Fruit fly (Drosophila melanogaster): ENCODE measurements around the gene CG18745.

Gene CG18745

DNA sequence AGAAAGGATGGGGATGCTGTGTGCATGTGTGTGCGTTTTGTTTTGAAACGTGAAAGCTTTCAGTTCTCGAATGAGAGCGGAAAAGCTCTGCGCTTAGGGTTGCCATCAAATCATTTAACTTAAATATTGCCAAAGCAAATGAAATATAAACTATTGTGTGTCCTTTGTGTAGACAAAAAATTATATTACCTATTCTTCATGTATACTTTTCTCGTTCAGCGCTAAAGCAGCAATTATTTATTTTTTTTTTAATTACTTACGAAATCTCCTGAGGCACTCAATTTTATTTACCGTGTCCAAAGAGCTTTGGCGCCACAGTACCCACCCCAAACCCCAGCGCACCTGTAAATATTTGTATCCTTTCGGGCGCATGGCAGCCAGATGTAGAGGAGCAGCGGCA, 35.6 kb upstream of the CG18745 start (continued):
- TF ChIP-seq CG18619 (GFP tag; optimal IDR thresholded peaks at IDR 0.05) (peak; percentile 34), Fer1 (GFP tag; optimal IDR thresholded peaks at IDR 0.05) (peak; percentile 77), tll (GFP tag; optimal IDR thresholded peaks at IDR 0.05) (no peak), CG6683 (GFP tag; optimal IDR thresholded peaks at IDR 0.05) (peak; percentile 14), Sox102F (GFP tag; optimal IDR thresholded peaks at IDR 0.05) (peak; percentile 27), MESR4 (GFP tag; optimal IDR thresholded peaks at IDR 0.05) (no peak), mam (GFP tag; optimal IDR thresholded peaks at IDR 0.05) (peak; percentile 52), sob (GFP tag; IDR thresholded peaks at IDR 0.05) (0 out of 2 replicates have a peak, but pooled peaks have one; percentile 22), CG9817 (tag; optimal IDR thresholded peaks at IDR 0.05) (peak; percentile 14), jigr1 (GFP tag; IDR thresholded peaks at IDR 0.05) (no peak), ssp (GFP tag; IDR thresholded peaks at IDR 0.05) (peak; percentile 49; the same call in 1 of the 2 replicates), Fer3 (tag; optimal IDR thresholded peaks at IDR 0.05) (peak; percentile 39), mirr (GFP tag; optimal IDR thresholded peaks at IDR 0.05) (no peak), D19A (tag; optimal IDR thresholded peaks at IDR 0.05) (no peak), CG7928 (GFP tag; optimal IDR thresholded peaks at IDR 0.05) (no peak), CG15514 (GFP tag; optimal IDR thresholded peaks at IDR 0.05) (peak; percentile 26), pum (GFP tag; optimal IDR thresholded peaks at IDR 0.05) (no peak), scrt (GFP tag; optimal IDR thresholded peaks at IDR 0.05) (peak; percentile 39), disco-r (GFP tag; optimal IDR thresholded peaks at IDR 0.05) (no peak), CG30403 (GFP tag; optimal IDR thresholded peaks at IDR 0.05) (peak; percentile 49), ATbp (GFP tag; optimal IDR thresholded peaks at IDR 0.05) (peak; percentile 1), btn (GFP tag; optimal IDR thresholded peaks at IDR 0.05) (no peak), CG12659 (GFP tag; optimal IDR thresholded peaks at IDR 0.05) (peak; percentile 35), Xbp1 (GFP tag; optimal IDR thresholded peaks at IDR 0.05) (peak; percentile 40), CoRest (tag; optimal IDR thresholded peaks at IDR 0.05) (peak; percentile 30), CG11504 (tag; optimal IDR thresholded peaks at IDR 0.05) (peak; percentile 45), pho (GFP tag; optimal IDR thresholded peaks at IDR 0.05) (peak; percentile 46), Med (GFP tag) (peak; percentile 73), CG12155 (GFP tag; optimal IDR thresholded peaks at IDR 0.05) (no peak), CG6765 (GFP tag; optimal IDR thresholded peaks at IDR 0.05) (peak; percentile 50), CG1233 (GFP tag; optimal IDR thresholded peaks at IDR 0.05) (no peak), Abd-B (GFP tag; optimal IDR thresholded peaks at IDR 0.05) (peak; percentile 11), Hsf (GFP tag; optimal IDR thresholded peaks at IDR 0.05) (peak; percentile 42), Rx (GFP tag; IDR thresholded peaks at IDR 0.05) (peak; percentile 27; the same call in 1 of the 2 replicates), dmrt99B (tag; optimal IDR thresholded peaks at IDR 0.05) (peak; percentile 37), Meics (GFP tag; optimal IDR thresholded peaks at IDR 0.05) (peak; percentile 71), B-H2 (GFP tag; optimal IDR thresholded peaks at IDR 0.05) (peak; percentile 17), CG7963 (GFP tag; IDR thresholded peaks at IDR 0.05; ENCODE audit: partially characterized antibody) (no peak), CG31441 (GFP tag; IDR thresholded peaks at IDR 0.05) (0 out of 2 replicates have a peak, but pooled peaks have one; percentile 19), Lpt (GFP tag; optimal IDR thresholded peaks at IDR 0.05) (no peak), CG10543 (GFP tag; optimal IDR thresholded peaks at IDR 0.05) (peak; percentile 39), ranshi (GFP tag; IDR thresholded peaks at IDR 0.05) (peak; percentile 54), vvl (GFP tag; IDR thresholded peaks at IDR 0.05) (peak; percentile 42; the same call in 1 of the 2 replicates), CG2120 (GFP tag; optimal IDR thresholded peaks at IDR 0.05) (peak; percentile 84), wor (GFP tag; IDR thresholded peaks at IDR 0.05) (no peak), Pdp1 (GFP tag; optimal IDR thresholded peaks at IDR 0.05) (peak in 1 of 2 experiments; percentile 27), rib (GFP tag; IDR thresholded peaks at IDR 0.05) (no peak), dysf (GFP tag; IDR thresholded peaks at IDR 0.05) (peak; percentile 64), E2f2 (GFP tag; IDR thresholded peaks at IDR 0.05) (peak; percentile 30; the same call in 1 of the 2 replicates), NC2β (GFP tag; optimal IDR thresholded peaks at IDR 0.05) (no peak)
